Worm (Caenorhabditis elegans) whole organism, early embryonic: ENCODE measurements around the gene ZK177.1.

Experiments used
- F13C5.2 ChIP-seq: sonication (generic microtip); optimal IDR thresholded peaks from 2 replicates; lab custom pipeline; 2017; ENCODE audit warnings: mild to moderate bottlenecking, missing genetic modification characterization, inconsistent platforms, missing compliant biosample characterization
- ama-1 ChIP-seq: fragments of 150-350 bp; optimal IDR thresholded peaks from 2 replicates; lab custom pipeline; 2014
- flt-1 ChIP-seq: fragments of 200-800 bp; sonication (Bioruptor generic); IDR thresholded peaks from 2 replicates; pipeline ENCODE4 v1.3.6; 2022; ENCODE audit warnings: missing genetic modification characterization, missing compliant biosample characterization
- hmg-4 ChIP-seq: fragments of 200-800 bp; sonication (Bioruptor generic); optimal IDR thresholded peaks from 2 replicates; lab custom pipeline; 2018; ENCODE audit warnings: mild to moderate bottlenecking, missing genetic modification characterization, missing compliant biosample characterization
- pes-1 ChIP-seq: fragments of 200-800 bp; sonication (Bioruptor generic); IDR thresholded peaks from 2 replicates; pipeline ENCODE4 v1.3.6; 2022; ENCODE audit warnings: missing genetic modification reagents, missing genetic modification characterization, missing compliant biosample characterization
- scrt-1 ChIP-seq: fragments of 200-800 bp; sonication (Bioruptor generic); IDR thresholded peaks from 2 replicates; pipeline ENCODE4 v1.3.6; 2022; ENCODE audit warnings: missing genetic modification characterization, missing compliant biosample characterization
- tbx-11 ChIP-seq: fragments of 200-800 bp; sonication (Bioruptor generic); IDR thresholded peaks from 2 replicates; pipeline ENCODE4 v1.3.6; 2022; ENCODE audit warnings: missing genetic modification characterization, missing compliant biosample characterization
- tbx-37 ChIP-seq: fragments of 200-800 bp; sonication (Bioruptor generic); conservative IDR thresholded peaks from 2 replicates; pipeline ENCODE4 v1.3.6; 2022; ENCODE audit warnings: missing genetic modification reagents, missing genetic modification characterization, missing compliant biosample characterization
- tra-4 ChIP-seq: sonication (generic microtip); optimal IDR thresholded peaks from 2 replicates; lab custom pipeline; 2017; ENCODE audit warnings: missing genetic modification characterization, missing compliant biosample characterization

DNA sequence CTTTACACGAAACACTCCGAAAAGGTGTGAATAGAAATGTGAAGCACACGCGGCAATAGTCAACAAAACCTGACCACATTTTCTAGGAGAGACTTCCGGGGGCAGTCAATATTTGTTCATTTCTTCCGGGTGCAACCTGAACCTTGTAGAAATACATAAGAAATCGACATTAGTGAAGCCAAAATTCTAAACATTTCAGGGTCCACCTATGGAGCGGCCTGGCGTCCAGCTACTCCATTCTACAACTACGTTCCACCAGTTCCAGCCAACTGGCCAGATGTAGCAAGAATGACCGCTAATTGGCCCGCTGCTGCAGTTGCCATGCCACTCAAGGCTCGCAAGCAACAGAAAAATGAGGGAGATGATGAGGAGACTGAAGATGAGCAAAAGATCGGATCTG lies 51.3 kb downstream of the ZK177.1 start:
- TF ChIP-seq flt-1 (GFP tag; lab: Robert Waterston, UW): no peak
- TF ChIP-seq tbx-37: no peak
- no peak for TF ChIP-seq ama-1 (lab: Kevin White, UChicago)
- no peak for TF ChIP-seq scrt-1 (GFP tag; lab: Robert Waterston, UW)
- TF ChIP-seq hmg-4: no peak
- no peak for TF ChIP-seq tbx-11 (GFP tag; lab: Robert Waterston, UW)
- no peak for TF ChIP-seq F13C5.2 (tag; lab: Kevin White, UChicago)
- TF ChIP-seq pes-1 (GFP tag; lab: Robert Waterston, UW): no peak
- no peak for TF ChIP-seq tra-4 (tag; lab: Kevin White, UChicago)
